Worm (Caenorhabditis elegans): ENCODE data around the gene F09E5.8.

- no peak for TF ChIP-seq ztf-11 (tag; optimal IDR thresholded peaks at IDR 0.05)
- no peak for TF ChIP-seq pha-4 (tag; optimal IDR thresholded peaks at IDR 0.05)
- TF ChIP-seq unc-39 (tag; optimal IDR thresholded peaks at IDR 0.05) = no peak
- TF ChIP-seq lin-32 (GFP tag; optimal IDR thresholded peaks at IDR 0.05) = no peak
- no peak for TF ChIP-seq bed-3 (GFP tag; optimal IDR thresholded peaks at IDR 0.05)
- no peak for TF ChIP-seq nhr-2 (tag; optimal IDR thresholded peaks at IDR 0.05)
- TF ChIP-seq nhr-76 (tag; optimal IDR thresholded peaks at IDR 0.05) = no peak
- no peak for TF ChIP-seq mab-5 (tag; optimal IDR thresholded peaks at IDR 0.05)
Measured at ce11 chrII:5340672-5341568, 9.5 kb upstream of the F09E5.8 start.

All from whole organism, mixed stage, embryonic.